Worm (Caenorhabditis elegans) whole organism, mixed stage, embryonic: ENCODE data around the gene bre-2.

ENCODE experiments used
- M03D4.4 ChIP-seq: sonication (generic microtip); optimal IDR thresholded peaks from 2 replicates; lab custom pipeline; 2017; ENCODE audit warnings: mild to moderate bottlenecking, missing genetic modification characterization, missing compliant biosample characterization
- bed-3 ChIP-seq: fragments of 200-800 bp; sonication (Bioruptor generic); optimal IDR thresholded peaks from 3 replicates; lab custom pipeline; 2018; ENCODE audit warnings: mild to moderate bottlenecking, missing genetic modification characterization, moderate library complexity, missing compliant biosample characterization
- blmp-1 ChIP-seq: fragments of 150-350 bp; optimal IDR thresholded peaks from 2 replicates; lab custom pipeline; 2014; ENCODE audit warnings: missing biosample characterization, missing genetic modification characterization
- ceh-39 ChIP-seq: fragments of 150-350 bp; optimal IDR thresholded peaks from 2 replicates; lab custom pipeline; 2014; ENCODE audit warnings: missing biosample characterization, missing genetic modification characterization
- ceh-43 ChIP-seq: fragments of 200-800 bp; sonication (Bioruptor generic); optimal IDR thresholded peaks from 2 replicates; lab custom pipeline; 2018; ENCODE audit warnings: mild to moderate bottlenecking, missing genetic modification characterization, moderate library complexity, missing compliant biosample characterization
- ceh-83 ChIP-seq: fragments of 200-800 bp; sonication (Bioruptor generic); optimal IDR thresholded peaks from 2 replicates; lab custom pipeline; 2018; ENCODE audit warnings: mild to moderate bottlenecking, missing genetic modification characterization, missing compliant biosample characterization
- ces-1 ChIP-seq: fragments of 150-350 bp; optimal IDR thresholded peaks from 2 replicates; lab custom pipeline; 2014; ENCODE audit warnings: missing biosample characterization, missing genetic modification reagents, missing genetic modification characterization
- cnd-1 ChIP-seq: fragments of 200-800 bp; sonication (Bioruptor generic); optimal IDR thresholded peaks from 2 replicates; lab custom pipeline; 2018; ENCODE audit warnings: mild to moderate bottlenecking, missing genetic modification characterization, missing compliant biosample characterization
- drap-1 ChIP-seq: fragments of 200-800 bp; sonication (Bioruptor generic); optimal IDR thresholded peaks from 3 replicates; lab custom pipeline; 2018; ENCODE audit warnings: mild to moderate bottlenecking, missing genetic modification characterization, missing compliant biosample characterization
- elt-1 ChIP-seq: sonication (generic microtip); optimal IDR thresholded peaks from 2 replicates; lab custom pipeline; 2017; ENCODE audit warnings: missing genetic modification characterization, mild to moderate bottlenecking, missing compliant biosample characterization, antibody characterized with exemption, moderate library complexity, borderline replicate concordance; ENCODE audit not compliant: insufficient read depth
- elt-3 ChIP-seq: fragments of 150-350 bp; optimal IDR thresholded peaks from 2 replicates; lab custom pipeline; 2014; ENCODE audit warnings: missing biosample characterization, missing genetic modification characterization
- flh-1 ChIP-seq: fragments of 200-800 bp; sonication (Bioruptor generic); optimal IDR thresholded peaks from 2 replicates; lab custom pipeline; 2018; ENCODE audit warnings: mild to moderate bottlenecking, missing genetic modification characterization, moderate library complexity, missing compliant biosample characterization
- ham-2 ChIP-seq: fragments of 200-800 bp; sonication (Bioruptor generic); optimal IDR thresholded peaks from 2 replicates; lab custom pipeline; 2018; ENCODE audit warnings: mild to moderate bottlenecking, missing genetic modification characterization, missing compliant biosample characterization
- hlh-1 ChIP-seq: fragments of 150-350 bp; optimal IDR thresholded peaks from 2 replicates; lab custom pipeline; 2014; ENCODE audit warnings: missing biosample characterization, missing genetic modification reagents, missing genetic modification characterization
- lin-13 ChIP-seq: fragments of 150-350 bp; optimal IDR thresholded peaks from 2 replicates; lab custom pipeline; 2014; ENCODE audit warnings: missing biosample characterization, missing genetic modification characterization
- lin-32 ChIP-seq: fragments of 200-800 bp; sonication (Bioruptor generic); optimal IDR thresholded peaks from 2 replicates; lab custom pipeline; 2018; ENCODE audit warnings: mild to moderate bottlenecking, missing genetic modification characterization, missing compliant biosample characterization
- lsy-2 ChIP-seq: fragments of 150-350 bp; optimal IDR thresholded peaks from 2 replicates; lab custom pipeline; 2014; ENCODE audit warnings: missing biosample characterization, missing genetic modification characterization
- mab-5 ChIP-seq: fragments of 150-350 bp; optimal IDR thresholded peaks from 2 replicates; lab custom pipeline; 2014; ENCODE audit warnings: missing biosample characterization, missing genetic modification characterization
- mep-1 ChIP-seq: fragments of 150-350 bp; optimal IDR thresholded peaks from 2 replicates; lab custom pipeline; 2017; ENCODE audit warnings: missing biosample characterization, missing genetic modification reagents, missing genetic modification characterization, inconsistent platforms
- mls-2 ChIP-seq: sonication (generic microtip); optimal IDR thresholded peaks from 2 replicates; lab custom pipeline; 2016; ENCODE audit warnings: mild to moderate bottlenecking, missing genetic modification characterization, moderate library complexity, missing compliant biosample characterization
- nhr-12 ChIP-seq: fragments of 150-350 bp; optimal IDR thresholded peaks from 2 replicates; lab custom pipeline; 2014; ENCODE audit warnings: missing biosample characterization, missing genetic modification characterization
- nhr-2 ChIP-seq: fragments of 150-350 bp; optimal IDR thresholded peaks from 2 replicates; lab custom pipeline; 2014; ENCODE audit warnings: missing biosample characterization, missing genetic modification characterization
- nhr-237 ChIP-seq: fragments of 150-350 bp; optimal IDR thresholded peaks from 2 replicates; lab custom pipeline; 2014; ENCODE audit warnings: missing biosample characterization, missing genetic modification characterization
- nhr-28 ChIP-seq: fragments of 150-350 bp; optimal IDR thresholded peaks from 2 replicates; lab custom pipeline; 2014; ENCODE audit warnings: missing biosample characterization, missing genetic modification characterization
- nhr-76 ChIP-seq: sonication (generic microtip); optimal IDR thresholded peaks from 2 replicates; lab custom pipeline; 2017; ENCODE audit warnings: missing biosample characterization, missing genetic modification characterization
- pha-4 ChIP-seq: fragments of 150-350 bp; optimal IDR thresholded peaks from 2 replicates; lab custom pipeline; 2018; ENCODE audit warnings: missing biosample characterization, missing genetic modification reagents, missing genetic modification characterization
- sem-2 ChIP-seq: fragments of 200-800 bp; sonication (Bioruptor generic); optimal IDR thresholded peaks from 2 replicates; lab custom pipeline; 2018; ENCODE audit warnings: mild to moderate bottlenecking, missing genetic modification characterization, missing compliant biosample characterization
- snpc-4 ChIP-seq: fragments of 150-350 bp; optimal IDR thresholded peaks from 2 replicates; lab custom pipeline; 2014; ENCODE audit warnings: missing biosample characterization, missing genetic modification characterization
- sptf-1 ChIP-seq: sonication (generic microtip); optimal IDR thresholded peaks from 2 replicates; lab custom pipeline; 2017; ENCODE audit warnings: mild to moderate bottlenecking, missing genetic modification characterization, moderate library complexity, missing compliant biosample characterization
- tbx-8 ChIP-seq: fragments of 200-800 bp; sonication (Bioruptor generic); optimal IDR thresholded peaks from 2 replicates; lab custom pipeline; 2018; ENCODE audit warnings: mild to moderate bottlenecking, missing genetic modification characterization, moderate library complexity, missing compliant biosample characterization
- unc-120 ChIP-seq: sonication (generic microtip); optimal IDR thresholded peaks from 2 replicates; lab custom pipeline; 2017; ENCODE audit warnings: missing genetic modification characterization, missing compliant biosample characterization; ENCODE audit not compliant: poor library complexity, severe bottlenecking
- unc-39 ChIP-seq: fragments of 150-350 bp; optimal IDR thresholded peaks from 2 replicates; lab custom pipeline; 2014; ENCODE audit warnings: missing biosample characterization, missing genetic modification characterization
- unc-62 ChIP-seq: fragments of 150-350 bp; optimal IDR thresholded peaks from 2 replicates; lab custom pipeline; 2014; ENCODE audit warnings: missing biosample characterization, missing genetic modification reagents, missing genetic modification characterization
- zip-8 ChIP-seq: fragments of 150-350 bp; optimal IDR thresholded peaks from 2 replicates; lab custom pipeline; 2014; ENCODE audit warnings: missing biosample characterization, missing genetic modification characterization
- ztf-11 ChIP-seq: fragments of 150-350 bp; optimal IDR thresholded peaks from 2 replicates; lab custom pipeline; 2014; ENCODE audit warnings: missing biosample characterization, missing genetic modification characterization

The bre-2 gene

DNA sequence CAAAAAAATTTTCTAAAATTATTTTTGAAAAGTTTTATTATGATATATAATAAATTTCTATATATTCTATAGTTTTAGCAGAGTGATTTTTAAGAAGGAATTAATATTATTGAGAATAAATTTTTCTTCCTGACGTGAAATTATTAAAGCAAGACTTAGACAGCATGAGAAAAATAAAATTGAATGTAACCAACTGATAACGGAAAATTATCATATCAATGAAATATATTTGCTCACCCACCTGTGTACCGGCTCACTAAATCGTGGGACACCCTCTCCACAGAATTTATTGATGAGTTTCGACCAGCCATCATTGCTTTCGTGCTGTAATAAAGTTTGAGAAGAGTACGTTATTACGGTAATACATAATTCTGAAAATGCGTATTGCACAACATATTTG, at the start of gene bre-2:
Gene bre-2, minus strand, starts transcription at position 326 of the 400 bp plus-strand sequence.
- no peak for TF ChIP-seq hlh-1
- no peak for TF ChIP-seq ceh-39
- TF ChIP-seq mep-1 (tag; lab: Kevin White, UChicago), result no peak
- TF ChIP-seq drap-1 (GFP tag; lab: Kevin White, UChicago), result no peak

DNA sequence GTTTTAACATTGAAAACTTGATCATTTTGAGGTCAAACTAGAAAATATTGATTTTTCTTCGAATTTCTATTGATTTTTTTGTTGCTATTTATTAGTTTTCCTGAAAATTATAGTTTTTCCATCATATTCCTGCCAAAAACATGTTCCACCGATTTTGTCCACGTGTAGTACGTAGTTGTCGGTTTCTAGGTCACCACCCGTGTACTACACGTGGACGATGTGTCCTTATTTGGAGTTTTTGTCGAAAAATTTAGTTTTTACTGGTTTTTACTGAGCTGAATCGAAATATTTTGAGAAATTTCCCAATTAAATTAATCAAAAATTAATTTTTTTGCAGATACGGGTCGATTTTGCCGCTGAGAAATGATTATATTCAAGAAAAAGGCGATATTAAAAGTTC, 48.3 kb upstream of the bre-2 start:
- TF ChIP-seq tbx-8 (GFP tag; lab: Kevin White, UChicago) (no peak), elt-3 (no peak), nhr-28 (tag; lab: Kevin White, UChicago) (no peak), ceh-43 (GFP tag; lab: Kevin White, UChicago) (no peak), zip-8 (tag; lab: Kevin White, UChicago) (no peak), sptf-1 (tag; lab: Kevin White, UChicago) (peak; percentile 17), mep-1 (tag; lab: Kevin White, UChicago) (no peak), pha-4 (tag; lab: Kevin White, UChicago) (no peak), ceh-39 (no peak), ces-1 (GFP tag; lab: Kevin White, UChicago) (no peak), ham-2 (GFP tag; lab: Kevin White, UChicago) (no peak), unc-120 (peak; percentile 30), sem-2 (GFP tag; lab: Kevin White, UChicago) (no peak), snpc-4 (tag; lab: Kevin White, UChicago) (no peak), ztf-11 (tag; lab: Kevin White, UChicago) (no peak), nhr-12 (tag; lab: Kevin White, UChicago) (no peak), lin-13 (peak; percentile 22), blmp-1 (tag; lab: Kevin White, UChicago) (no peak), flh-1 (GFP tag; lab: Kevin White, UChicago) (no peak), M03D4.4 (tag; lab: Kevin White, UChicago) (no peak), ceh-83 (GFP tag; lab: Kevin White, UChicago) (no peak), lin-32 (GFP tag; lab: Kevin White, UChicago) (peak; percentile 57)

DNA sequence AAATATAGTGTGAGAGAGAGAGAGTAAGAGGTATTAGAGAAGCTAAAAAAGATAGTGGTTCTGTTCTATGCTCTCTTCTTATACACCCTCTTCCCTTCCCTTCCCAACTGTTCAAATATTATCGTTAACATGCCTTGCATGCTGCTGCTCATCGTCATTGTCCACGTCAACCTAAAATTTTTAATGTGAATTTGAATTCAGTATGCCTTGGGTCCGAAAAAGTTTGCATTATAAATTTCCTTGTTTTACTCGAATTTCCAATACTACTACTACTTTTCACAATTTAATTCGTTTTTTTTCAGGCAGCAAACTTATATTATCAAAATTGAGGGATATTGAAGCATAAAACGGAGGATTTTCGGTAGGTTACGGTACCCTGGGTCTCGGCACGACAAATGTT, 47.7 kb upstream of the bre-2 start, which contains the start of gene gly-5:
Gene gly-5, plus strand, starts transcription at position 301 of the 400 bp plus-strand sequence.
- no peak for TF ChIP-seq nhr-12 (tag; lab: Kevin White, UChicago)
- no peak for TF ChIP-seq ham-2 (GFP tag; lab: Kevin White, UChicago)
- TF ChIP-seq pha-4 (tag; lab: Kevin White, UChicago), result no peak
- TF ChIP-seq blmp-1 (tag; lab: Kevin White, UChicago), result no peak
- no peak for TF ChIP-seq ztf-11 (tag; lab: Kevin White, UChicago)
- TF ChIP-seq ceh-83 (GFP tag; lab: Kevin White, UChicago), result no peak
- TF ChIP-seq ceh-39, result no peak
- no peak for TF ChIP-seq unc-120

DNA sequence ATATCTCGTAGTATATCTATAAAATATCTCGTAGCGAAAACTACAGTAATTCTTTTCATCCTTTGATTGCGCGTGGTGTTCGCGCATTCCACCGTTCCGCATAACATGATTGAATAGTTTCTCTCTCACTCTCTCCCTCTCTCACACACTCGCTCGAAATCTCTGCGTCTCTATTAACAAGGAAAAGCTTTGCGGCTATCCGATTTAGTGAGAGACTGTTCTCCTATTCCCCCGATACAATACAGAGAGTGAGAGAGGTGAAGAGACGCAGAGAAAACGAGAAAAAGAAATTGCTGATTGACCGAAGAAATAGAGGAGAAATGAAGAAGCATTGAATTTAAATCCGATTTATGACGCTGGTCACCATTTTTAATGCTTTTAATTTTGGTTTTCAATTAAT, 42.6 kb upstream of the bre-2 start:
- no peak for TF ChIP-seq ztf-11 (tag; lab: Kevin White, UChicago)
- TF ChIP-seq ceh-43 (GFP tag; lab: Kevin White, UChicago), result no peak
- TF ChIP-seq mls-2 (tag; lab: Kevin White, UChicago), result no peak
- TF ChIP-seq nhr-12 (tag; lab: Kevin White, UChicago), result no peak
- no peak for TF ChIP-seq elt-3
- TF ChIP-seq ham-2 (GFP tag; lab: Kevin White, UChicago), result peak; percentile 99
- TF ChIP-seq pha-4 (tag; lab: Kevin White, UChicago), result peak; percentile 52
- TF ChIP-seq M03D4.4 (tag; lab: Kevin White, UChicago), result no peak
- peak; percentile 69 for TF ChIP-seq lsy-2 (tag; lab: Kevin White, UChicago)
- no peak for TF ChIP-seq elt-1 (tag; lab: Kevin White, UChicago)
- no peak for TF ChIP-seq snpc-4 (tag; lab: Kevin White, UChicago)
- TF ChIP-seq nhr-237, result peak; percentile 64
- TF ChIP-seq mep-1 (tag; lab: Kevin White, UChicago), result peak; percentile 34
- peak; percentile 36 for TF ChIP-seq ces-1 (GFP tag; lab: Kevin White, UChicago)
- TF ChIP-seq blmp-1 (tag; lab: Kevin White, UChicago), result peak; percentile 49
- TF ChIP-seq nhr-76 (tag; lab: Kevin White, UChicago), result no peak
- no peak for TF ChIP-seq bed-3 (GFP tag; lab: Kevin White, UChicago)
- TF ChIP-seq unc-39 (tag; lab: Kevin White, UChicago), result no peak
- TF ChIP-seq tbx-8 (GFP tag; lab: Kevin White, UChicago), result no peak
- no peak for TF ChIP-seq lin-32 (GFP tag; lab: Kevin White, UChicago)
- no peak for TF ChIP-seq unc-120
- no peak for TF ChIP-seq mab-5 (tag; lab: Kevin White, UChicago)
- no peak for TF ChIP-seq drap-1 (GFP tag; lab: Kevin White, UChicago)
- no peak for TF ChIP-seq zip-8 (tag; lab: Kevin White, UChicago)
- no peak for TF ChIP-seq cnd-1 (tag; lab: Kevin White, UChicago)
- TF ChIP-seq lin-13, result peak; percentile 26
- TF ChIP-seq ceh-39, result no peak
- no peak for TF ChIP-seq nhr-28 (tag; lab: Kevin White, UChicago)
- no peak for TF ChIP-seq hlh-1
- TF ChIP-seq unc-62, result peak; percentile 45
- TF ChIP-seq nhr-2 (tag; lab: Kevin White, UChicago), result no peak
